Worm (Caenorhabditis elegans) whole organism, young adult: ENCODE data around the gene F35E8.6.

Experiments
- C17E4.6 ChIP-seq: fragments of 200-800 bp; sonication (Bioruptor generic); IDR thresholded peaks from 2 replicates; pipeline ENCODE4 v1.3.6; 2022; ENCODE audit warnings: missing genetic modification reagents, missing genetic modification characterization, missing compliant biosample characterization
- F33H1.4 ChIP-seq: fragments of 200-800 bp; sonication (Bioruptor generic); IDR thresholded peaks from 2 replicates; pipeline ENCODE4 v1.3.6; 2022; ENCODE audit warnings: missing genetic modification reagents, missing genetic modification characterization, missing compliant biosample characterization
- F37B4.10 ChIP-seq: fragments of 200-800 bp; sonication (Bioruptor generic); IDR thresholded peaks from 2 replicates; pipeline ENCODE4 v1.3.6; 2022; ENCODE audit warnings: missing genetic modification characterization, missing compliant biosample characterization
- F39B2.1 ChIP-seq: fragments of 200-800 bp; sonication (Bioruptor generic); IDR thresholded peaks from 2 replicates; pipeline ENCODE4 v1.3.6; 2022; ENCODE audit warnings: missing genetic modification reagents, missing genetic modification characterization, missing compliant biosample characterization
- F49E8.2 ChIP-seq: sonication (generic microtip); optimal IDR thresholded peaks from 3 replicates; lab custom pipeline; 2017; ENCODE audit warnings: missing genetic modification characterization, mild to moderate bottlenecking, missing compliant biosample characterization, antibody characterized with exemption, moderate library complexity; ENCODE audit not compliant: insufficient read depth
- F57A8.1 ChIP-seq: fragments of 200-800 bp; sonication (Bioruptor generic); optimal IDR thresholded peaks from 2 replicates; lab custom pipeline; 2018; ENCODE audit warnings: mild to moderate bottlenecking, missing genetic modification characterization, moderate library complexity, missing compliant biosample characterization
- F57C9.4 ChIP-seq: sonication (generic microtip); optimal IDR thresholded peaks from 2 replicates; lab custom pipeline; 2017; ENCODE audit warnings: mild to moderate bottlenecking, missing genetic modification characterization, missing compliant biosample characterization
- T07F8.4 ChIP-seq: sonication (generic microtip); optimal IDR thresholded peaks from 2 replicates; lab custom pipeline; 2016; ENCODE audit warnings: mild to moderate bottlenecking, missing genetic modification characterization, moderate library complexity, missing compliant biosample characterization
- Y56A3A.18 ChIP-seq: fragments of 200-800 bp; sonication (Bioruptor generic); IDR thresholded peaks from 2 replicates; pipeline ENCODE4 v1.3.6; 2022; ENCODE audit warnings: missing genetic modification reagents, missing genetic modification characterization, missing compliant biosample characterization
- attf-3 ChIP-seq: fragments of 200-800 bp; sonication (Bioruptor generic); conservative IDR thresholded peaks from 2 replicates; pipeline ENCODE4 v1.3.6; 2022; ENCODE audit warnings: missing genetic modification reagents, missing genetic modification characterization, missing compliant biosample characterization
- attf-6 ChIP-seq: fragments of 200-800 bp; sonication (Bioruptor generic); IDR thresholded peaks from 2 replicates; pipeline ENCODE4 v1.3.6; 2022; ENCODE audit warnings: missing genetic modification reagents, missing genetic modification characterization, missing compliant biosample characterization
- bed-1 ChIP-seq: fragments of 200-800 bp; sonication (Bioruptor generic); IDR thresholded peaks from 2 replicates; pipeline ENCODE4 v1.3.6; 2022; ENCODE audit warnings: missing genetic modification reagents, missing genetic modification characterization, missing compliant biosample characterization
- ceh-27 ChIP-seq: fragments of 200-800 bp; sonication (Bioruptor generic); optimal IDR thresholded peaks from 2 replicates; lab custom pipeline; 2018; ENCODE audit warnings: mild to moderate bottlenecking, missing genetic modification characterization, moderate library complexity, missing compliant biosample characterization
- ceh-79 ChIP-seq: sonication (generic microtip); optimal IDR thresholded peaks from 2 replicates; lab custom pipeline; 2017; ENCODE audit warnings: mild to moderate bottlenecking, missing genetic modification characterization, missing compliant biosample characterization
- dpl-1 ChIP-seq: fragments of 150-350 bp; optimal IDR thresholded peaks from 2 replicates; lab custom pipeline; 2014; ENCODE audit warnings: missing biosample characterization, missing genetic modification reagents, missing genetic modification characterization
- egl-44 ChIP-seq: fragments of 200-800 bp; sonication (Bioruptor generic); IDR thresholded peaks from 2 replicates; pipeline ENCODE4 v1.3.6; 2022; ENCODE audit warnings: missing genetic modification reagents, missing genetic modification characterization, missing compliant biosample characterization
- egrh-3 ChIP-seq: fragments of 200-800 bp; sonication (Bioruptor generic); IDR thresholded peaks from 2 replicates; pipeline ENCODE4 v1.3.6; 2022; ENCODE audit warnings: missing genetic modification reagents, missing genetic modification characterization, missing compliant biosample characterization
- hlh-26 ChIP-seq: fragments of 200-800 bp; sonication (Bioruptor generic); conservative IDR thresholded peaks from 2 replicates; pipeline ENCODE4 v1.3.6; 2022; ENCODE audit warnings: missing genetic modification reagents, missing genetic modification characterization, missing compliant biosample characterization
- hmg-1.2 ChIP-seq: fragments of 200-800 bp; sonication (Bioruptor generic); IDR thresholded peaks from 2 replicates; pipeline ENCODE4 v1.3.6; 2022; ENCODE audit warnings: missing genetic modification reagents, missing genetic modification characterization, missing compliant biosample characterization
- lin-26 ChIP-seq: fragments of 200-800 bp; sonication (Bioruptor generic); IDR thresholded peaks from 2 replicates; pipeline ENCODE4 v1.3.6; 2022; ENCODE audit warnings: missing genetic modification reagents, missing genetic modification characterization, missing compliant biosample characterization
- lin-35 ChIP-seq, 3 experiments: fragments of 150-350 bp in 2 of 3; sonication (generic microtip) in 1 of 3; optimal IDR thresholded peaks; 2 replicates each; lab custom pipeline; 2014 to 2018; ENCODE audit warnings: missing biosample characterization in 3 of 3, missing genetic modification characterization in 3 of 3, missing genetic modification reagents in 3 of 3
- lir-1 ChIP-seq: fragments of 200-800 bp; sonication (Bioruptor generic); conservative IDR thresholded peaks from 2 replicates; pipeline ENCODE4 v1.3.6; 2022; ENCODE audit warnings: missing genetic modification reagents, missing genetic modification characterization, missing compliant biosample characterization
- lsl-1 ChIP-seq: fragments of 200-800 bp; sonication (Bioruptor generic); optimal IDR thresholded peaks from 2 replicates; lab custom pipeline; 2018; ENCODE audit warnings: mild to moderate bottlenecking, missing genetic modification characterization, moderate library complexity, missing compliant biosample characterization
- madf-3 ChIP-seq: fragments of 200-800 bp; sonication (Bioruptor generic); IDR thresholded peaks from 2 replicates; pipeline ENCODE4 v1.3.6; 2022; ENCODE audit warnings: missing genetic modification reagents, missing genetic modification characterization, missing compliant biosample characterization
- madf-8 ChIP-seq: fragments of 200-800 bp; sonication (Bioruptor generic); conservative IDR thresholded peaks from 2 replicates; pipeline ENCODE4 v1.3.6; 2022; ENCODE audit warnings: missing genetic modification reagents, missing genetic modification characterization, missing compliant biosample characterization
- mcd-1 ChIP-seq: fragments of 200-800 bp; sonication (Bioruptor generic); IDR thresholded peaks from 2 replicates; pipeline ENCODE4 v1.3.6; 2022; ENCODE audit warnings: missing genetic modification reagents, missing genetic modification characterization, missing compliant biosample characterization
- mel-28 ChIP-seq: sonication (generic microtip); optimal IDR thresholded peaks from 2 replicates; lab custom pipeline; 2016; ENCODE audit warnings: borderline replicate concordance, mild to moderate bottlenecking, missing genetic modification characterization, missing compliant biosample characterization
- mes-4 ChIP-seq: sonication (generic microtip); optimal IDR thresholded peaks from 2 replicates; lab custom pipeline; 2016; ENCODE audit warnings: missing genotype, missing genetic modification characterization, missing compliant biosample characterization
- nhr-90 ChIP-seq: sonication (generic microtip); optimal IDR thresholded peaks from 2 replicates; lab custom pipeline; 2016; ENCODE audit warnings: missing genotype, mild to moderate bottlenecking, missing genetic modification characterization, missing compliant biosample characterization
- repo-1 ChIP-seq: sonication (generic microtip); optimal IDR thresholded peaks from 2 replicates; lab custom pipeline; 2017; ENCODE audit warnings: mild to moderate bottlenecking, missing genetic modification characterization, missing compliant biosample characterization
- snpc-3.4 ChIP-seq: sonication (generic microtip); optimal IDR thresholded peaks from 2 replicates; lab custom pipeline; 2017; ENCODE audit warnings: missing genetic modification characterization, mild to moderate bottlenecking, missing compliant biosample characterization, antibody characterized with exemption, moderate library complexity, missing genotype, missing genetic modification reagents
- tlf-1 ChIP-seq: fragments of 200-800 bp; sonication (Bioruptor generic); optimal IDR thresholded peaks from 2 replicates; lab custom pipeline; 2018; ENCODE audit warnings: mild to moderate bottlenecking, missing genetic modification characterization, missing compliant biosample characterization
- unc-130 ChIP-seq: sonication (generic microtip); optimal IDR thresholded peaks from 2 replicates; lab custom pipeline; 2016; ENCODE audit warnings: missing genetic modification reagents, missing genetic modification characterization, missing compliant biosample characterization
- xnd-1 ChIP-seq: sonication (generic microtip); optimal IDR thresholded peaks from 2 replicates; lab custom pipeline; 2016; ENCODE audit warnings: missing genotype, missing genetic modification reagents, missing genetic modification characterization, missing compliant biosample characterization
- zfh-2 ChIP-seq: fragments of 200-800 bp; sonication (Bioruptor generic); conservative IDR thresholded peaks from 2 replicates; pipeline ENCODE4 v1.3.6; 2022; ENCODE audit warnings: missing genetic modification reagents, missing genetic modification characterization, missing compliant biosample characterization
- ztf-6 ChIP-seq: fragments of 200-800 bp; sonication (Bioruptor generic); IDR thresholded peaks from 2 replicates; pipeline ENCODE4 v1.3.6; 2022; ENCODE audit warnings: missing genetic modification reagents, missing genetic modification characterization, missing compliant biosample characterization

F35E8.6 gene

DNA sequence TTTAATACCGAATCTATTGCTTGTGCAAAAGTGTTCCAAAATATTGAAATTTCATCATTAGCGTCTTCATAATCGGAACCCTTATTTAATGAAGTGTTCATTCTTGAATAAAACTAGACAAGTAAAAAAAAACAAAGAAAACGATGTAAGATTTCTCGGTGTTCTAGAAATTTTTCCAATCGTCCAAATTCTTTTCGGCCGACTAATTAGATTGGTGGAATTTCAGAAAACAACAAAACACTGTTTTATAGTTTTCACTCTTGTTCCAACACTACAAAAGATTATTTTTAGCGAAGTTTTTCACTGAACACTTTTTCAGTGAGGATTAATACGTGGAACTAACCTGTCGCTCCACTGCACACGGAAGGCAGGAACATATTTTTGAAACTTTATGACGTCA is 40.8 kb downstream of the F35E8.6 start, which contains the start of gene srw-56:
srw-56 (minus strand) TSS at position 101 of the 400 bp plus-strand sequence.
- TF ChIP-seq attf-6 (GFP tag; lab: Robert Waterston, UW): no peak
- TF ChIP-seq tlf-1 (GFP tag; lab: Kevin White, UChicago): no peak
- TF ChIP-seq snpc-3.4 (tag; lab: Kevin White, UChicago): no peak
- TF ChIP-seq mel-28 (tag; lab: Kevin White, UChicago): no peak
- no peak for TF ChIP-seq unc-130 (GFP tag; lab: Kevin White, UChicago)
- TF ChIP-seq lsl-1 (GFP tag; lab: Kevin White, UChicago): no peak
- no peak for TF ChIP-seq F39B2.1 (GFP tag; lab: Robert Waterston, UW)
- no peak for TF ChIP-seq bed-1 (GFP tag; lab: Robert Waterston, UW)
- TF ChIP-seq F33H1.4 (GFP tag; lab: Robert Waterston, UW): no peak
- no peak for TF ChIP-seq F57C9.4
- TF ChIP-seq ceh-79 (tag; lab: Kevin White, UChicago): no peak
- TF ChIP-seq hlh-26: no peak
- TF ChIP-seq ceh-27 (GFP tag; lab: Kevin White, UChicago): no peak
- TF ChIP-seq madf-3 (GFP tag; lab: Robert Waterston, UW): no peak
- TF ChIP-seq repo-1 (tag; lab: Kevin White, UChicago): no peak
- TF ChIP-seq mes-4 (tag; lab: Kevin White, UChicago): no peak
- no peak for TF ChIP-seq lir-1 (GFP tag; lab: Robert Waterston, UW)
- TF ChIP-seq, all 124 proteins: peak for 0

DNA sequence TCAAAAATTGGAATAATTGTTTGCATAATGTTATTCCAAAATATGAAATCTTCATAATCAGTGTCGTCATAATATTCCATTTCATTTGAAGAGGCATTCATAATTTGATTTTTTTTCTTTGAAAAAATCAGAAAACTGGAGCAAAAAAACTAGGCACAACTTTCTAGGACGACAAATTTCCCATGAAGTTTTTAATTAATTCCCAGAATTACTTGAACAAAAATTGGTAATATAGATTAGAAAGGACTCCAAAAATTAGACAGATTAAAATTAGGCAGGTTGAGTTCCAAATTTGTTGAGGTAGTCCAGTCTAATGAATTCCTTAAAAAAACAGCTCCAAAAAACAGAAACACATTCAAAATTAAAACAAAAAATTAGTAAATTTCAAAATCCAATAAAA is 43.0 kb downstream of the F35E8.6 start, which contains the start of gene srw-57:
srw-57 (minus strand) TSS at position 101 of the 400 bp plus-strand sequence.
- no peak for TF ChIP-seq F57A8.1 (GFP tag; lab: Kevin White, UChicago)
- TF ChIP-seq T07F8.4: no peak
- TF ChIP-seq hmg-1.2 (GFP tag; lab: Robert Waterston, UW): no peak
- no peak for TF ChIP-seq egrh-3 (GFP tag; lab: Robert Waterston, UW)
- TF ChIP-seq, all 124 proteins: peak for 0

DNA sequence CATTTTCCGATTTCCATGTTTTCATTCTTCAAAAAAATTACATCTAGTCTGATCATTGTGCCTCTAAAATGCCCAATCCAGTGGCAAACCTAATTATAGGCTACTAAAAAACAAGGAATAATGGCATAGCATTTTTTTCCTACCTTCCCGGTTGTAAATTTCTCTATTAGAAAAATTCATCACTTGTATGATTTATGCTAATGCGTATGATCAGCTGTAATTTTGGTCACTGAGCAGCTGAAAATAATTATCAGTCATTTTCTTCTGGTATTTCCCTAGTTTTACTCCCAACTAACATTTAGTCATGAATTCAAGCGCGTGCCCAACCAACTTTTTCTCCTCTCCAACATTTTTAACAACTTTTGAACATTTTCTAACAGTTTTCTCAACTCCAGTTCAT is 43.5 kb downstream of the F35E8.6 start, which contains the start of gene srh-186:
srh-186 (plus strand) TSS at position 301 of the 400 bp plus-strand sequence.
- TF ChIP-seq tlf-1 (GFP tag; lab: Kevin White, UChicago) (no peak), lin-35 (GFP tag; optimal IDR thresholded peaks at IDR 0.05; lab: Kevin White, UChicago) (no peak), F49E8.2 (no peak), F37B4.10 (GFP tag; lab: Robert Waterston, UW) (no peak), nhr-90 (tag; lab: Kevin White, UChicago) (no peak), egl-44 (no peak), attf-6 (GFP tag; lab: Robert Waterston, UW) (no peak), zfh-2 (no peak)

DNA sequence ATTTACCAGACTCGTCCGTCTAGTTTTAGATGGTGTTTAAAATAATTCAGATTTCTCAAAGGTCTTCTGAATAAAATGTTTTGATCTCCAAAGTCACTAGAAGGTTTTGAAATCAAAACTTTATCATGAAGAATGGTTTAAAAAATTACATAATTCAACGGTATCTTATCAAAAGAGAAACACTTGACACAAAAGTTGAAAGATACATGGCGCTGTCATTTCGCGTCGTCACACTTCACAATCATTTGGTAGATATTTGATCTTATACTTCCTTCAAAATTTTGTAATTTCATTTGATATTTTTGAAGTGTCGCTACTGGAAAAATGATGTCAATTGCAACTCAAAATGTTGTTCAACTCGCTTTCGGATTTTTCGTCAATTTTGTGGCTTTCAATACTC is 45.1 kb downstream of the F35E8.6 start, which contains the start of gene F36G9.3:
F36G9.3 (plus strand) TSS at position 301 of the 400 bp plus-strand sequence.
- TF ChIP-seq lin-26: no peak
- TF ChIP-seq xnd-1 (tag; lab: Kevin White, UChicago): no peak
- TF ChIP-seq C17E4.6: no peak
- no peak for TF ChIP-seq dpl-1 (GFP tag; lab: Kevin White, UChicago)
- no peak for TF ChIP-seq zfh-2
- no peak for TF ChIP-seq ztf-6
- TF ChIP-seq mcd-1: no peak
- no peak for TF ChIP-seq F33H1.4 (GFP tag; lab: Robert Waterston, UW)
- TF ChIP-seq mes-4 (tag; lab: Kevin White, UChicago): no peak
- TF ChIP-seq tlf-1 (GFP tag; lab: Kevin White, UChicago): no peak
- TF ChIP-seq Y56A3A.18: no peak
- TF ChIP-seq madf-8 (GFP tag; lab: Robert Waterston, UW): no peak
- TF ChIP-seq attf-3 (GFP tag; lab: Robert Waterston, UW): no peak
